Fruit fly (Drosophila melanogaster): ENCODE data around the gene Taf4.

The Taf4 gene

DNA sequence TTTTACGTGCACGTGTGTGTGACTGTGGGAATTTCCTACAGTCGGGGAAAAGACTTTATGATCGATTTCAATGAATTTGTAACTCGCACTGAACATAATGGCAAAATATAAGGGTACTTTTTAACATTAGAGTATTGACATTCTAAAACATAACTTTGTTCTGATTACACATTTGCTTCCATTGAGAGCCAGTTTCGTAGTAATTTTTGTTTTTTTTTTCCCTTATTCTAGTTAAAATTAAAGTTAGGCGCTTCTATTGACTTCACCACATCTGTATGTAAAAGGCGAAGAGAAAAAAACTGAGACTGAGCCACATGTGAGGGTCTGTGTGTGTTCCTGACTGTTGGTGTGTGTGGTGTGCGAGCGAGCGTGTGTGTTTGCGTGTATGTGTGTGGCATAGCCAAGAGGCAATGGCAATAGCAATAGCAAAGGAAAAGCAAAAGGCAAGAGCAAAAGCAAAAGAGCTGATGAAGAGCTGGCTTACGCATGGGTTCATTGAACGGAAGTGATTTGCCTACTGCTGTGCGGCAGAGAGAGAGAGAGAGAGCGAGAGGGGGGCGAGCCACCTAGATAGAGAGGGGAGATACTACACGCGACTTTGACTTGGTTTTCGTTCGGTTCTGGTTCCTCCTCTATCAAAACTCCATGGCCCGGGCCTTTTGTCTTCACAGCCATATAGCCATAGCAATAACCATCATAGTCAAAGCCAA is 49.0 kb downstream of the Taf4 start (continued):
- TF ChIP-seq CG17186 (GFP tag; optimal IDR thresholded peaks at IDR 0.05): no peak
- peak; percentile 14 for TF ChIP-seq Sry-δ (GFP tag; optimal IDR thresholded peaks at IDR 0.05)
- TF ChIP-seq CG6765 (GFP tag; optimal IDR thresholded peaks at IDR 0.05): peak; percentile 68
- TF ChIP-seq jing (GFP tag; optimal IDR thresholded peaks at IDR 0.05): peak; percentile 16
- TF ChIP-seq fru (optimal IDR thresholded peaks at IDR 0.05): no peak
- no peak for TF ChIP-seq Dll (GFP tag; IDR thresholded peaks at IDR 0.05; ENCODE audit: partially characterized antibody)
- TF ChIP-seq Rfx (GFP tag; IDR thresholded peaks at IDR 0.05): peak; percentile 57
- TF ChIP-seq CG7839 (tag; optimal IDR thresholded peaks at IDR 0.05): peak; percentile 85
- peak; percentile 55 for TF ChIP-seq Nf-YC (tag; optimal IDR thresholded peaks at IDR 0.05)
- TF ChIP-seq CG9876 (GFP tag; optimal IDR thresholded peaks at IDR 0.05): no peak
- peak; percentile 83 for TF ChIP-seq gem (tag; optimal IDR thresholded peaks at IDR 0.05)
- peak; percentile 53 for TF ChIP-seq Nf-YB (GFP tag; optimal IDR thresholded peaks at IDR 0.05)
- peak; percentile 82 for TF ChIP-seq cg (GFP tag; optimal IDR thresholded peaks at IDR 0.05)
- 0 out of 2 replicates have a peak, but pooled peaks have one; percentile 1 for TF ChIP-seq dati (GFP tag; IDR thresholded peaks at IDR 0.05)
- TF ChIP-seq CG4424 (GFP tag; optimal IDR thresholded peaks at IDR 0.05): peak; percentile 69
- peak; percentile 23 for TF ChIP-seq CG12744 (GFP tag; optimal IDR thresholded peaks at IDR 0.05)
- peak; percentile 88 for TF ChIP-seq CG11696 (GFP tag; IDR thresholded peaks at IDR 0.05)
- TF ChIP-seq fd102C (GFP tag; optimal IDR thresholded peaks at IDR 0.05): no peak
- TF ChIP-seq CG13296 (GFP tag; optimal IDR thresholded peaks at IDR 0.05): peak; percentile 75
- peak; percentile 76 for TF ChIP-seq nau (GFP tag; optimal IDR thresholded peaks at IDR 0.05)
- peak; percentile 84 for TF ChIP-seq crol (GFP tag; IDR thresholded peaks at IDR 0.05)
- no peak for TF ChIP-seq CG8478 (optimal IDR thresholded peaks at IDR 0.05)
- peak; percentile 72 for TF ChIP-seq Hr3 (GFP tag; optimal IDR thresholded peaks at IDR 0.05)
- peak; percentile 67 for TF ChIP-seq Blimp-1 (GFP tag; optimal IDR thresholded peaks at IDR 0.05)
- TF ChIP-seq disco-r (GFP tag; optimal IDR thresholded peaks at IDR 0.05): no peak
- no peak for TF ChIP-seq psq (GFP tag; optimal IDR thresholded peaks at IDR 0.05)
- peak; percentile 87 for TF ChIP-seq row (GFP tag; IDR thresholded peaks at IDR 0.05)
- TF ChIP-seq Dref (GFP tag; IDR thresholded peaks at IDR 0.05): no peak
- TF ChIP-seq CG9215 (GFP tag; IDR thresholded peaks at IDR 0.05): peak; percentile 69
- no peak for TF ChIP-seq hth (optimal IDR thresholded peaks at IDR 0.05)
- peak; percentile 23 for TF ChIP-seq CrebB (tag; optimal IDR thresholded peaks at IDR 0.05)
- peak; percentile 18; the same call in 1 of the 2 replicates for TF ChIP-seq Rx (GFP tag; IDR thresholded peaks at IDR 0.05)
- TF ChIP-seq CG34422 (GFP tag; IDR thresholded peaks at IDR 0.05): peak; percentile 27; the same call in 2 of the 3 replicates
- TF ChIP-seq CG11695 (GFP tag; IDR thresholded peaks at IDR 0.05): peak; percentile 78
- no peak for TF ChIP-seq CG4360 (GFP tag; IDR thresholded peaks at IDR 0.05)
- TF ChIP-seq dan (GFP tag; IDR thresholded peaks at IDR 0.05): no peak
- TF ChIP-seq CG2202 (tag; optimal IDR thresholded peaks at IDR 0.05): peak; percentile 6
- TF ChIP-seq CG15011 (GFP tag; optimal IDR thresholded peaks at IDR 0.05): peak; percentile 64
- TF ChIP-seq chn (GFP tag; optimal IDR thresholded peaks at IDR 0.05): peak; percentile 56
- TF ChIP-seq CG11723 (GFP tag; optimal IDR thresholded peaks at IDR 0.05): peak; percentile 55
- TF ChIP-seq al (GFP tag; IDR thresholded peaks at IDR 0.05): 0 out of 2 replicates have a peak, but pooled peaks have one; percentile 48
- TF ChIP-seq CG9932 (GFP tag; IDR thresholded peaks at IDR 0.05): peak; percentile 70
- peak; percentile 83 for TF ChIP-seq CG7556 (GFP tag; optimal IDR thresholded peaks at IDR 0.05)
- TF ChIP-seq seq (GFP tag; IDR thresholded peaks at IDR 0.05): peak; percentile 70
- TF ChIP-seq CG1529 (GFP tag; optimal IDR thresholded peaks at IDR 0.05): peak; percentile 68
- TF ChIP-seq CG30431 (GFP tag; optimal IDR thresholded peaks at IDR 0.05): peak; percentile 34
- peak; percentile 6 for TF ChIP-seq CG31365 (tag; optimal IDR thresholded peaks at IDR 0.05)
- peak; percentile 52; the same call in 1 of the 2 replicates for TF ChIP-seq Adf1 (GFP tag; IDR thresholded peaks at IDR 0.05)
- TF ChIP-seq CG4282 (GFP tag; optimal IDR thresholded peaks at IDR 0.05): peak; percentile 47
- peak; percentile 41 for TF ChIP-seq tap (tag; optimal IDR thresholded peaks at IDR 0.05)
- TF ChIP-seq fd96Cb (tag; optimal IDR thresholded peaks at IDR 0.05): peak; percentile 70

All from whole organism, embryonic.